Worm (Caenorhabditis elegans) whole organism, young adult: ENCODE results near the gene C40C9.4.
A peak's percentile ranks its signal among the peaks of the same experiment; 100 is the strongest.

Source experiments
- B0019.2 ChIP-seq: fragments of 200-800 bp; sonication (Bioruptor generic); conservative IDR thresholded peaks from 2 replicates; pipeline ENCODE4 v1.3.6; 2022; ENCODE audit warnings: missing genetic modification reagents, missing genetic modification characterization, missing compliant biosample characterization
- D2030.7 ChIP-seq: fragments of 200-800 bp; sonication (Bioruptor generic); IDR thresholded peaks from 2 replicates; pipeline ENCODE4 v1.3.6; 2022; ENCODE audit warnings: missing genetic modification reagents, missing genetic modification characterization, missing compliant biosample characterization
- F22D6.2 ChIP-seq: sonication (generic microtip); optimal IDR thresholded peaks from 2 replicates; lab custom pipeline; 2016; ENCODE audit warnings: mild to moderate bottlenecking, missing genetic modification characterization, missing compliant biosample characterization
- F33H1.4 ChIP-seq: fragments of 200-800 bp; sonication (Bioruptor generic); IDR thresholded peaks from 2 replicates; pipeline ENCODE4 v1.3.6; 2022; ENCODE audit warnings: missing genetic modification reagents, missing genetic modification characterization, missing compliant biosample characterization
- F39B2.1 ChIP-seq: fragments of 200-800 bp; sonication (Bioruptor generic); IDR thresholded peaks from 2 replicates; pipeline ENCODE4 v1.3.6; 2022; ENCODE audit warnings: missing genetic modification reagents, missing genetic modification characterization, missing compliant biosample characterization
- F52B5.7 ChIP-seq: sonication (generic microtip); optimal IDR thresholded peaks from 2 replicates; lab custom pipeline; 2016; ENCODE audit warnings: mild to moderate bottlenecking, missing genetic modification characterization, missing compliant biosample characterization
- F55B11.4 ChIP-seq: sonication (generic microtip); optimal IDR thresholded peaks from 2 replicates; lab custom pipeline; 2016; ENCODE audit warnings: missing compliant biosample characterization, missing genetic modification characterization, borderline replicate concordance; ENCODE audit not compliant: insufficient read depth
- K12H6.12 ChIP-seq: fragments of 200-800 bp; sonication (Bioruptor generic); optimal IDR thresholded peaks from 2 replicates; lab custom pipeline; 2018; ENCODE audit warnings: mild to moderate bottlenecking, missing genetic modification characterization, missing compliant biosample characterization
- T26A5.8 ChIP-seq: sonication (generic microtip); optimal IDR thresholded peaks from 2 replicates; lab custom pipeline; 2016; ENCODE audit warnings: missing genetic modification characterization, missing compliant biosample characterization
- Y53G8AR.9 ChIP-seq: fragments of 200-800 bp; sonication (Bioruptor generic); conservative IDR thresholded peaks from 2 replicates; pipeline ENCODE4 v1.3.6; 2022; ENCODE audit warnings: missing genetic modification reagents, missing genetic modification characterization, missing compliant biosample characterization
- Y79H2A.3 ChIP-seq: fragments of 200-800 bp; sonication (Bioruptor generic); conservative IDR thresholded peaks from 2 replicates; pipeline ENCODE4 v1.3.6; 2022; ENCODE audit warnings: missing genetic modification reagents, missing genetic modification characterization, missing compliant biosample characterization
- ZK185.1 ChIP-seq: sonication (generic microtip); optimal IDR thresholded peaks from 2 replicates; lab custom pipeline; 2016; ENCODE audit warnings: mild to moderate bottlenecking, missing genetic modification characterization, missing compliant biosample characterization; ENCODE audit not compliant: poor library complexity, severe bottlenecking
- akir-1 ChIP-seq: fragments of 200-800 bp; sonication (Bioruptor generic); optimal IDR thresholded peaks from 2 replicates; lab custom pipeline; 2018; ENCODE audit warnings: mild to moderate bottlenecking, missing genetic modification characterization, moderate library complexity, missing compliant biosample characterization
- ama-1 ChIP-seq, 3 experiments: fragments of 150-350 bp in 1 of 3; sonication (generic microtip) in 2 of 3; optimal IDR thresholded peaks; 2 replicates each; lab custom pipeline; 2014 to 2018; ENCODE audit warnings: missing biosample characterization in 2 of 3, missing genetic modification characterization in 2 of 3, missing genetic modification reagents in 2 of 3
- aptf-2 ChIP-seq: fragments of 200-800 bp; sonication (Bioruptor generic); conservative IDR thresholded peaks from 2 replicates; pipeline ENCODE4 v1.3.6; 2022; ENCODE audit warnings: missing genetic modification reagents, missing genetic modification characterization, missing compliant biosample characterization
- attf-6 ChIP-seq: fragments of 200-800 bp; sonication (Bioruptor generic); IDR thresholded peaks from 2 replicates; pipeline ENCODE4 v1.3.6; 2022; ENCODE audit warnings: missing genetic modification reagents, missing genetic modification characterization, missing compliant biosample characterization
- bed-1 ChIP-seq: fragments of 200-800 bp; sonication (Bioruptor generic); IDR thresholded peaks from 2 replicates; pipeline ENCODE4 v1.3.6; 2022; ENCODE audit warnings: missing genetic modification reagents, missing genetic modification characterization, missing compliant biosample characterization
- cebp-1 ChIP-seq, 2 experiments: fragments of 200-800 bp in 1 of 2; sonication (Bioruptor generic) in 1 of 2; sonication (generic microtip) in 1 of 2; IDR thresholded peaks in 1 of 2; optimal IDR thresholded peaks in 1 of 2; 2 replicates each; pipeline versions ENCODE4 v1.3.6 to Lab custom; 2017 to 2022; ENCODE audit warnings: missing compliant biosample characterization in 2 of 2, missing genetic modification characterization in 2 of 2, mild to moderate bottlenecking in 1 of 2, missing genetic modification reagents in 1 of 2, moderate library complexity in 1 of 2
- cebp-2 ChIP-seq: fragments of 200-800 bp; sonication (Bioruptor generic); IDR thresholded peaks from 2 replicates; pipeline ENCODE4 v1.3.6; 2022; ENCODE audit warnings: missing genetic modification characterization, missing compliant biosample characterization
- chd-7 ChIP-seq: sonication (generic microtip); optimal IDR thresholded peaks from 2 replicates; lab custom pipeline; 2016; ENCODE audit warnings: mild to moderate bottlenecking, missing genetic modification characterization, moderate library complexity, missing compliant biosample characterization
- egl-18 ChIP-seq: fragments of 200-800 bp; sonication (Bioruptor generic); IDR thresholded peaks from 2 replicates; pipeline ENCODE4 v1.3.6; 2022; ENCODE audit warnings: missing genetic modification reagents, missing genetic modification characterization, missing compliant biosample characterization
- ekl-4 ChIP-seq: fragments of 200-800 bp; sonication (Bioruptor generic); IDR thresholded peaks from 2 replicates; pipeline ENCODE4 v1.3.6; 2022; ENCODE audit warnings: missing genetic modification reagents, missing genetic modification characterization, missing compliant biosample characterization
- fkh-3 ChIP-seq: sonication (generic microtip); optimal IDR thresholded peaks from 2 replicates; lab custom pipeline; 2016; ENCODE audit warnings: mild to moderate bottlenecking, missing genetic modification characterization, missing compliant biosample characterization
- him-1 ChIP-seq: sonication (generic microtip); optimal IDR thresholded peaks from 2 replicates; lab custom pipeline; 2016; ENCODE audit warnings: missing genotype, missing genetic modification reagents, missing genetic modification characterization, missing compliant biosample characterization
- hlh-12 ChIP-seq: sonication (generic microtip); optimal IDR thresholded peaks from 2 replicates; lab custom pipeline; 2016; ENCODE audit warnings: missing genetic modification characterization, missing compliant biosample characterization
- hmg-1.2 ChIP-seq: fragments of 200-800 bp; sonication (Bioruptor generic); IDR thresholded peaks from 2 replicates; pipeline ENCODE4 v1.3.6; 2022; ENCODE audit warnings: missing genetic modification reagents, missing genetic modification characterization, missing compliant biosample characterization
- hmg-20 ChIP-seq: fragments of 200-800 bp; sonication (Bioruptor generic); IDR thresholded peaks from 2 replicates; pipeline ENCODE4 v1.3.6; 2022; ENCODE audit warnings: missing genetic modification reagents, missing genetic modification characterization, missing compliant biosample characterization
- mcd-1 ChIP-seq: fragments of 200-800 bp; sonication (Bioruptor generic); IDR thresholded peaks from 2 replicates; pipeline ENCODE4 v1.3.6; 2022; ENCODE audit warnings: missing genetic modification reagents, missing genetic modification characterization, missing compliant biosample characterization
- nfya-1 ChIP-seq: sonication (generic microtip); optimal IDR thresholded peaks from 2 replicates; lab custom pipeline; 2017; ENCODE audit warnings: antibody characterized with exemption, missing compliant biosample characterization, missing genetic modification characterization, borderline replicate concordance; ENCODE audit not compliant: insufficient read depth
- nhr-90 ChIP-seq: sonication (generic microtip); optimal IDR thresholded peaks from 2 replicates; lab custom pipeline; 2016; ENCODE audit warnings: missing genotype, mild to moderate bottlenecking, missing genetic modification characterization, missing compliant biosample characterization
- rcor-1 ChIP-seq: fragments of 200-800 bp; sonication (Bioruptor generic); IDR thresholded peaks from 2 replicates; pipeline ENCODE4 v1.3.6; 2022; ENCODE audit warnings: missing genetic modification reagents, missing genetic modification characterization, missing compliant biosample characterization
- rpc-1 ChIP-seq, 2 experiments: fragments of 150-350 bp in 1 of 2; sonication (generic microtip) in 1 of 2; optimal IDR thresholded peaks; 2 replicates each; lab custom pipeline; 2014 to 2018; ENCODE audit warnings: missing biosample characterization in 1 of 2, missing genetic modification characterization in 1 of 2, missing genetic modification reagents in 1 of 2, missing genotype in 1 of 2
- zim-3 ChIP-seq: sonication (generic microtip); optimal IDR thresholded peaks from 2 replicates; lab custom pipeline; 2017; ENCODE audit warnings: mild to moderate bottlenecking, missing genetic modification characterization, moderate library complexity, missing compliant biosample characterization
- ztf-18 ChIP-seq: sonication (generic microtip); optimal IDR thresholded peaks from 2 replicates; lab custom pipeline; 2016; ENCODE audit warnings: missing genotype, mild to moderate bottlenecking, missing genetic modification characterization, missing compliant biosample characterization
- ztf-3 ChIP-seq: fragments of 200-800 bp; sonication (Bioruptor generic); optimal IDR thresholded peaks from 2 replicates; lab custom pipeline; 2018; ENCODE audit warnings: mild to moderate bottlenecking, missing genetic modification characterization, missing compliant biosample characterization
- ztf-6 ChIP-seq: fragments of 200-800 bp; sonication (Bioruptor generic); IDR thresholded peaks from 2 replicates; pipeline ENCODE4 v1.3.6; 2022; ENCODE audit warnings: missing genetic modification reagents, missing genetic modification characterization, missing compliant biosample characterization

C40C9.4 gene

DNA sequence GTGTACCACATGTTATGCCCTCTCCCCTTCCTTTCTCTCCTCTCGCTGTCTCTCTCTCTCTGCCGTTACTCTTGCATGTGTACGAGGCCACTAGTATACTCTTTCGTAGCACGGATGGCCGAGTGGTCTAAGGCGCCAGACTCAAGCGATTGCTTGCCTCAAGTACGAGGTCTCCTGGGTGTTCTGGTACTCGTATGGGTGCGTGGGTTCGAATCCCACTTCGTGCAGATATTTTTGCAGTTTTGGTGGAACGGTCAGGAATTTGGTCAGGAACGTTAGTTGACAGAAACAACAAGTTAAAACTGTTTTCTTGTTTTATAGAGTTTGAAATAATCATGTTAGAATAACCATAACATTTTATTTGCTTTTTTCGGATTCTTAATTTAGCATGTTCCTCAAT, 14.5 kb downstream of the C40C9.4 start (continued):
- TF ChIP-seq attf-6 (GFP tag; lab: Robert Waterston, UW) (peak; percentile 80; the same call in 1 of the 2 replicates), zim-3 (tag; lab: Kevin White, UChicago) (peak; percentile 97), bed-1 (GFP tag; lab: Robert Waterston, UW) (peak; percentile 91; the same call in 1 of the 2 replicates), mcd-1 (GFP tag; lab: Robert Waterston, UW) (peak; percentile 76), F22D6.2 (peak; percentile 75), ZK185.1 (tag; lab: Kevin White, UChicago) (peak; percentile 97), Y79H2A.3 (GFP tag; lab: Robert Waterston, UW) (0 out of 2 replicates have a peak, but pooled peaks have one; percentile 44), B0019.2 (GFP tag; lab: Robert Waterston, UW) (peak; percentile 51), cebp-2 (GFP tag; lab: Robert Waterston, UW) (peak; percentile 97), F52B5.7 (tag; lab: Kevin White, UChicago) (peak; percentile 99), hmg-1.2 (GFP tag; lab: Robert Waterston, UW) (peak; percentile 89), ztf-3 (peak; percentile 66), rcor-1 (GFP tag; lab: Robert Waterston, UW) (peak; percentile 94), hmg-20 (GFP tag; lab: Robert Waterston, UW) (peak; percentile 91)

DNA sequence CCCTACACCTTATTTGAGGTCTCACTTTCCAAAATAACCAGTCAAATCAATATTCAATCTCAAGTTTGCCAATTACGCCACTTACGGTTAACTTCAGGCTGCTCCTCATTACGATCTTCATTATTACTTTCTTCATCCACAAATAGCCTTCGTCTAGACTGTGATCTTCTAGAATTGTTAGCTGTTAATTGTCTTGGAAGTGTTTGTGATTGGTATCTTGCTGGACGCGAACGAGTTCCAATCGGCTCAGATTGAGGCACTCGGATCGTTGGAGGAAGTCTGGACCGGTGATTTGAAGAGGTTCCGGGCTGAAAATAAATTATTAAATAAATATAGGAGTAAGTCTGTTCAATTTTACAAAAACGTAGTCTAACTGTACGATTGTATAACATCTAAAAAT, 16.0 kb downstream of the C40C9.4 start:
- no peak for TF ChIP-seq fkh-3 (tag; lab: Kevin White, UChicago)
- TF ChIP-seq hlh-12 (tag; lab: Kevin White, UChicago), result no peak
- TF ChIP-seq D2030.7 (GFP tag; lab: Robert Waterston, UW), result no peak
- no peak for TF ChIP-seq egl-18 (GFP tag; lab: Robert Waterston, UW)
- TF ChIP-seq K12H6.12 (tag; lab: Kevin White, UChicago), result no peak
- TF ChIP-seq ama-1 (optimal IDR thresholded peaks at IDR 0.05; lab: Kevin White, UChicago), result no peak
- no peak for TF ChIP-seq ama-1 (GFP tag; optimal IDR thresholded peaks at IDR 0.05; lab: Kevin White, UChicago)
- no peak for TF ChIP-seq cebp-1 (GFP tag; IDR thresholded peaks at IDR 0.05; lab: Robert Waterston, UW)
- no peak for TF ChIP-seq cebp-1 (tag; optimal IDR thresholded peaks at IDR 0.05; lab: Kevin White, UChicago)
- TF ChIP-seq him-1 (tag; lab: Kevin White, UChicago), result no peak

DNA sequence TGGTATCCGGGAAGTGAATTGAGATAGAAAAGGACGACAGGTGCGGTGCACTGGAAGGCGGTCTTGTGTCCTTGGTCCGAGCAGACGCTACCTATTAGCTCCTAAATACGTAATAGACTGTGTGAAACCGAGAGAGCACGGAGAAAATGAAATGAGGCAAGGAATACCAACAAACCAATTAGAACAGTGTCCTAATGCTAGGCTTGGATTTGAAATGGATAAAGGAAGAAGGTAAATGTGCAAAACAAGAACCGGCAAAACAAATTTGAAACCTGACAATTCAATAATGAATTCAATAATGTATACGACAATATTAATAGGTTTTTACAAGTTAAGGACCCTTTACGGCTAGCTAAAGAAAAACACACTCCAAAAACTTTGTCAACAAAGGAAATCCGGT, 17.8 kb downstream of the C40C9.4 start, which contains the start of gene C04A11.2:
Gene C04A11.2, minus strand, starts transcription at position 101 of the 400 bp plus-strand sequence.
- no peak for TF ChIP-seq T26A5.8 (tag; lab: Kevin White, UChicago)
- TF ChIP-seq F33H1.4, result no peak
- TF ChIP-seq chd-7, result no peak
- TF ChIP-seq hlh-12 (tag; lab: Kevin White, UChicago), result no peak
- TF ChIP-seq F39B2.1, result no peak
- no peak for TF ChIP-seq zim-3 (tag; lab: Kevin White, UChicago)
- TF ChIP-seq aptf-2 (GFP tag; lab: Robert Waterston, UW), result no peak
- TF ChIP-seq akir-1, result no peak
- no peak for TF ChIP-seq Y53G8AR.9 (GFP tag; lab: Robert Waterston, UW)
- no peak for TF ChIP-seq egl-18 (GFP tag; lab: Robert Waterston, UW)
- TF ChIP-seq nfya-1 (tag; lab: Kevin White, UChicago), result no peak
- no peak for TF ChIP-seq F55B11.4
- TF ChIP-seq ztf-6, result no peak
- no peak for TF ChIP-seq nhr-90 (tag; lab: Kevin White, UChicago)
- TF ChIP-seq rpc-1 (optimal IDR thresholded peaks at IDR 0.05; lab: Kevin White, UChicago), result no peak
- TF ChIP-seq rpc-1 (tag; optimal IDR thresholded peaks at IDR 0.05; lab: Kevin White, UChicago), result no peak
- no peak for TF ChIP-seq ekl-4 (GFP tag; lab: Robert Waterston, UW)
- TF ChIP-seq ztf-18, result no peak
- TF ChIP-seq, all 124 proteins: peak for 0
